Worm (Caenorhabditis elegans) whole organism, midembryonic: Measurements from ENCODE around the gene T10B5.7.

Source experiments
- T22C8.4 ChIP-seq: fragments of 200-800 bp; sonication (Bioruptor generic); IDR thresholded peaks from 2 replicates; pipeline ENCODE4 v1.3.6; 2022; ENCODE audit warnings: missing genetic modification characterization, missing compliant biosample characterization
- cog-1 ChIP-seq: sonication (generic microtip); optimal IDR thresholded peaks from 2 replicates; lab custom pipeline; 2016; ENCODE audit warnings: missing genetic modification characterization, missing compliant biosample characterization
- flt-1 ChIP-seq: fragments of 200-800 bp; sonication (Bioruptor generic); IDR thresholded peaks from 2 replicates; pipeline ENCODE4 v1.3.6; 2022; ENCODE audit warnings: missing genetic modification characterization, missing compliant biosample characterization
- klf-2 ChIP-seq: fragments of 200-800 bp; sonication (Bioruptor generic); conservative IDR thresholded peaks from 2 replicates; pipeline ENCODE4 v1.3.6; 2022; ENCODE audit warnings: missing genetic modification reagents, missing genetic modification characterization, missing compliant biosample characterization
- med-1 ChIP-seq: sonication (generic microtip); optimal IDR thresholded peaks from 2 replicates; lab custom pipeline; 2017; ENCODE audit warnings: missing genetic modification characterization, mild to moderate bottlenecking, missing compliant biosample characterization, antibody characterized with exemption, missing genetic modification reagents; ENCODE audit not compliant: insufficient read depth
- ref-1 ChIP-seq: fragments of 200-800 bp; sonication (Bioruptor generic); conservative IDR thresholded peaks from 2 replicates; pipeline ENCODE4 v1.3.6; 2022; ENCODE audit warnings: missing genetic modification reagents, missing genetic modification characterization, missing compliant biosample characterization
- tab-1 ChIP-seq: fragments of 200-800 bp; sonication (Bioruptor generic); IDR thresholded peaks from 2 replicates; pipeline ENCODE4 v1.3.6; 2022; ENCODE audit warnings: missing genetic modification characterization, missing compliant biosample characterization
- ztf-23 ChIP-seq: fragments of 200-800 bp; sonication (Bioruptor generic); IDR thresholded peaks from 2 replicates; pipeline ENCODE4 v1.3.6; 2022; ENCODE audit warnings: missing genetic modification reagents, missing genetic modification characterization, missing compliant biosample characterization
- ztf-29 ChIP-seq: fragments of 200-800 bp; sonication (Bioruptor generic); IDR thresholded peaks from 2 replicates; pipeline ENCODE4 v1.3.6; 2022; ENCODE audit warnings: missing genetic modification reagents, missing genetic modification characterization, missing compliant biosample characterization

DNA sequence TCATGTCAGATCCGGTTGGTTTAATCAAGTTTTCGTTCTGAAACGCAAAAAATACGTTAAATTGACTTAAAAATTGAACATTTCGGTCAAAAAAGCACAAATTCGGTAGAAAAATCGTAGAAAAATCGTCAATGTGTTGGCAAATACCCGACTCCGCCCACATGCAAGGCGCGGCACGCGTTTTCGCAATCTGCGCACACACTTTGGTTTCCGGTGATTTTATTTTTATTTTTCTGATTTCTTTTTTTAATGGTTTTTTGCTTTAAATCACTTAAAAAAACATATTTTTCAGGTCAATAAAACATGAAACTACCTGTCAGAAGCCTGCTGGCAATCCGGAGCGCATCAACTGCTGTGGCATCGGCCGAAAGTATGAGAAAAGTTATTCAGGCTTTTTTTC lies 24.7 kb upstream of the T10B5.7 start, which contains the start of the genes gly-7 and mrpl-39:
- TF ChIP-seq flt-1 (GFP tag; lab: Robert Waterston, UW) (peak; percentile 46; the same call in 1 of the 2 replicates), klf-2 (GFP tag; lab: Robert Waterston, UW) (0 out of 2 replicates have a peak, but pooled peaks have one; percentile 53), tab-1 (GFP tag; lab: Robert Waterston, UW) (peak; percentile 67; the same call in 1 of the 2 replicates), cog-1 (tag; lab: Kevin White, UChicago) (no peak), med-1 (peak; percentile 81), T22C8.4 (GFP tag; lab: Robert Waterston, UW) (no peak), ztf-23 (peak; percentile 76), ztf-29 (GFP tag; lab: Robert Waterston, UW) (no peak), ref-1 (GFP tag; lab: Robert Waterston, UW) (0 out of 2 replicates have a peak, but pooled peaks have one; percentile 37)
